Worm (Caenorhabditis elegans): ENCODE data around the gene clc-5.

ce11 chrX:7469907-7470306 is 36.5 kb downstream of the clc-5 start:
- TF ChIP-seq klf-2 (GFP tag; conservative IDR thresholded peaks at IDR 0.05): no peak
- no peak for TF ChIP-seq med-1 (GFP tag; optimal IDR thresholded peaks at IDR 0.05; ENCODE audit: insufficient read depth)
- no peak for TF ChIP-seq flt-1 (GFP tag; IDR thresholded peaks at IDR 0.05)
- no peak for TF ChIP-seq cog-1 (tag; optimal IDR thresholded peaks at IDR 0.05)
- no peak for TF ChIP-seq ref-1 (GFP tag; conservative IDR thresholded peaks at IDR 0.05)
- no peak for TF ChIP-seq T22C8.4 (GFP tag; IDR thresholded peaks at IDR 0.05)
